Fruit fly (Drosophila melanogaster) whole organism, embryonic: Measurements from ENCODE around the gene Caper.

Source experiments
- Atf3 ChIP-seq: fragments of 200-800 bp; sonication (Bioruptor generic); optimal IDR thresholded peaks from 3 replicates; lab custom pipeline; 2016; ENCODE audit warnings: missing biosample characterization, missing genetic modification characterization
- CG10209 ChIP-seq: fragments of 200-800 bp; sonication (Bioruptor generic); optimal IDR thresholded peaks from 3 replicates; lab custom pipeline; 2017; ENCODE audit warnings: missing biosample characterization, mild to moderate bottlenecking, missing genetic modification characterization, missing genetic modification reagents
- CG12299 ChIP-seq: fragments of 200-800 bp; sonication (Bioruptor generic); optimal IDR thresholded peaks from 2 replicates; lab custom pipeline; 2018; ENCODE audit warnings: missing biosample characterization, mild to moderate bottlenecking, missing genetic modification characterization
- CG1233 ChIP-seq: fragments of 200-800 bp; sonication (Bioruptor generic); optimal IDR thresholded peaks from 4 replicates; lab custom pipeline; 2018; ENCODE audit warnings: missing biosample characterization, mild to moderate bottlenecking, missing genetic modification characterization
- CG13287 ChIP-seq: fragments of 200-800 bp; sonication (Bioruptor generic); IDR thresholded peaks from 2 replicates; pipeline ENCODE4 v1.3.6; 2022; ENCODE audit warnings: missing biosample characterization, missing genetic modification characterization; ENCODE audit not compliant: partially characterized antibody
- CG15269 ChIP-seq: fragments of 200-800 bp; sonication (Bioruptor generic); optimal IDR thresholded peaks from 2 replicates; lab custom pipeline; 2018; ENCODE audit warnings: missing biosample characterization, mild to moderate bottlenecking, missing genetic modification characterization, moderate library complexity
- CG15479 ChIP-seq: fragments of 200-800 bp; sonication (Bioruptor generic); optimal IDR thresholded peaks from 3 replicates; lab custom pipeline; 2019; ENCODE audit warnings: missing biosample characterization, mild to moderate bottlenecking, missing genetic modification characterization, moderate library complexity
- CG1603 ChIP-seq: fragments of 200-800 bp; sonication (Bioruptor generic); optimal IDR thresholded peaks from 2 replicates; lab custom pipeline; 2019; ENCODE audit warnings: missing biosample characterization, mild to moderate bottlenecking, missing genetic modification characterization, moderate library complexity
- CG33557 ChIP-seq: fragments of 200-800 bp; sonication (Bioruptor generic); optimal IDR thresholded peaks from 2 replicates; lab custom pipeline; 2019; ENCODE audit warnings: missing biosample characterization, mild to moderate bottlenecking, missing genetic modification characterization, moderate library complexity
- CG34376 ChIP-seq: fragments of 200-800 bp; sonication (Bioruptor generic); optimal IDR thresholded peaks from 2 replicates; lab custom pipeline; 2018; ENCODE audit warnings: missing biosample characterization, mild to moderate bottlenecking, missing genetic modification characterization
- CG4424 ChIP-seq: fragments of 200-800 bp; sonication (Bioruptor generic); optimal IDR thresholded peaks from 3 replicates; lab custom pipeline; 2016; ENCODE audit warnings: missing biosample characterization, missing genetic modification characterization
- CG7357 ChIP-seq: fragments of 200-800 bp; sonication (Bioruptor generic); IDR thresholded peaks from 3 replicates; pipeline ENCODE4 v1.3.6; 2022; ENCODE audit warnings: missing biosample characterization, missing genetic modification characterization
- CG7928 ChIP-seq: fragments of 200-800 bp; sonication (Bioruptor generic); optimal IDR thresholded peaks from 2 replicates; lab custom pipeline; 2017; ENCODE audit warnings: missing biosample characterization, mild to moderate bottlenecking, missing genetic modification characterization
- CG7987 ChIP-seq: fragments of 200-800 bp; sonication (Bioruptor generic); optimal IDR thresholded peaks from 2 replicates; lab custom pipeline; 2018; ENCODE audit warnings: missing biosample characterization, mild to moderate bottlenecking, missing genetic modification characterization, moderate library complexity
- CG8924 ChIP-seq: fragments of 200-800 bp; optimal IDR thresholded peaks from 3 replicates; lab custom pipeline; 2019; ENCODE audit warnings: missing biosample characterization, mild to moderate bottlenecking, missing genetic modification characterization, moderate library complexity
- CkIIα-i1 ChIP-seq: fragments of 200-800 bp; sonication (Bioruptor generic); IDR thresholded peaks from 2 replicates; pipeline ENCODE4 v1.3.6; 2022; ENCODE audit warnings: missing biosample characterization, missing genetic modification characterization
- CoRest ChIP-seq: fragments of 200-800 bp; sonication (Bioruptor generic); optimal IDR thresholded peaks from 3 replicates; lab custom pipeline; 2018; ENCODE audit warnings: missing biosample characterization, mild to moderate bottlenecking, missing genetic modification characterization, moderate library complexity
- Deaf1 ChIP-seq: fragments of 200-800 bp; optimal IDR thresholded peaks from 3 replicates; lab custom pipeline; 2019; ENCODE audit warnings: missing biosample characterization, mild to moderate bottlenecking, missing genetic modification characterization, moderate library complexity
- Doc3 ChIP-seq: fragments of 200-800 bp; sonication (Bioruptor generic); IDR thresholded peaks from 3 replicates; pipeline ENCODE4 v1.3.6; 2022; ENCODE audit warnings: missing biosample characterization, missing genetic modification characterization; ENCODE audit not compliant: partially characterized antibody
- E2f2 ChIP-seq: fragments of 200-800 bp; sonication (Bioruptor generic); IDR thresholded peaks from 2 replicates; pipeline ENCODE4 v1.3.6; 2022; ENCODE audit warnings: missing biosample characterization, missing genetic modification characterization
- Elba2 ChIP-seq: fragments of 200-800 bp; sonication (Bioruptor generic); optimal IDR thresholded peaks from 3 replicates; lab custom pipeline; 2016; ENCODE audit warnings: missing biosample characterization, missing genetic modification characterization
- Fer2 ChIP-seq: fragments of 200-800 bp; sonication (Bioruptor generic); optimal IDR thresholded peaks from 2 replicates; lab custom pipeline; 2018; ENCODE audit warnings: missing biosample characterization, mild to moderate bottlenecking, missing genetic modification characterization, moderate library complexity
- HmgZ ChIP-seq: fragments of 200-800 bp; sonication (Bioruptor generic); optimal IDR thresholded peaks from 2 replicates; lab custom pipeline; 2018; ENCODE audit warnings: missing biosample characterization, mild to moderate bottlenecking, missing genetic modification characterization
- Hr78 ChIP-seq, 2 experiments: fragments of 200-800 bp in 1 of 2; fragments of >200 bp in 1 of 2; sonication (Bioruptor generic) in 1 of 2; optimal IDR thresholded peaks; 2 replicates each; lab custom pipeline; 2017 to 2019; ENCODE audit warnings: missing biosample characterization in 2 of 2, missing genetic modification characterization in 2 of 2, mild to moderate bottlenecking in 1 of 2, moderate library complexity in 1 of 2
- Kr ChIP-seq: fragments of 200-800 bp; sonication (Bioruptor generic); optimal IDR thresholded peaks from 2 replicates; lab custom pipeline; 2017; ENCODE audit warnings: missing biosample characterization, mild to moderate bottlenecking, missing genetic modification characterization
- Max ChIP-seq: fragments of 200-800 bp; sonication (Bioruptor generic); optimal IDR thresholded peaks from 2 replicates; lab custom pipeline; 2016; ENCODE audit warnings: missing biosample characterization, mild to moderate bottlenecking, missing genetic modification characterization
- Mes4 ChIP-seq: fragments of 200-800 bp; sonication (Bioruptor generic); optimal IDR thresholded peaks from 2 replicates; lab custom pipeline; 2016; ENCODE audit warnings: missing biosample characterization, missing genetic modification characterization
- NC2β ChIP-seq: fragments of 200-800 bp; sonication (Bioruptor generic); optimal IDR thresholded peaks from 2 replicates; lab custom pipeline; 2016; ENCODE audit warnings: missing biosample characterization, missing genetic modification characterization
- Sin3A ChIP-seq: fragments of >200 bp; optimal IDR thresholded peaks from 2 replicates; lab custom pipeline; 2018
- Taf1 ChIP-seq: fragments of 200-800 bp; sonication (Bioruptor generic); IDR thresholded peaks from 2 replicates; pipeline ENCODE4 v1.3.6; 2022; ENCODE audit warnings: missing biosample characterization, missing genetic modification characterization
- amos ChIP-seq: fragments of 200-800 bp; sonication (Bioruptor generic); IDR thresholded peaks from 2 replicates; pipeline ENCODE4 v1.3.6; 2022; ENCODE audit warnings: missing biosample characterization, missing genetic modification characterization; ENCODE audit not compliant: partially characterized antibody
- cad ChIP-seq: fragments of >200 bp; optimal IDR thresholded peaks from 2 replicates; lab custom pipeline; 2017; ENCODE audit warnings: missing biosample characterization, missing genetic modification characterization
- fd96Cb ChIP-seq: fragments of 200-800 bp; sonication (Bioruptor generic); optimal IDR thresholded peaks from 2 replicates; lab custom pipeline; 2018; ENCODE audit warnings: missing biosample characterization, mild to moderate bottlenecking, missing genetic modification characterization, moderate library complexity
- gfzf ChIP-seq: fragments of 200-800 bp; sonication (Bioruptor generic); optimal IDR thresholded peaks from 2 replicates; lab custom pipeline; 2016; ENCODE audit warnings: missing biosample characterization, mild to moderate bottlenecking, missing genetic modification characterization, moderate library complexity
- grn ChIP-seq: fragments of 200-800 bp; sonication (Bioruptor generic); optimal IDR thresholded peaks from 3 replicates; lab custom pipeline; 2017; ENCODE audit warnings: missing biosample characterization, missing genetic modification characterization
- gro ChIP-seq: fragments of 200-800 bp; sonication (Bioruptor generic); optimal IDR thresholded peaks from 2 replicates; lab custom pipeline; 2016; ENCODE audit warnings: missing biosample characterization, missing genetic modification characterization
- hth ChIP-seq: fragments of >200 bp; optimal IDR thresholded peaks from 2 replicates; lab custom pipeline; 2017; ENCODE audit warnings: inconsistent platforms
- ind ChIP-seq: fragments of 200-800 bp; sonication (Bioruptor generic); optimal IDR thresholded peaks from 3 replicates; lab custom pipeline; 2016; ENCODE audit warnings: missing biosample characterization, missing genetic modification characterization
- klu ChIP-seq: fragments of 200-800 bp; sonication (Bioruptor generic); IDR thresholded peaks from 2 replicates; pipeline ENCODE4 v1.3.6; 2022; ENCODE audit warnings: missing biosample characterization, missing genetic modification characterization
- odd ChIP-seq: fragments of 200-800 bp; sonication (Bioruptor generic); optimal IDR thresholded peaks from 2 replicates; lab custom pipeline; 2017; ENCODE audit warnings: missing biosample characterization, mild to moderate bottlenecking, missing genetic modification characterization
- p53 ChIP-seq: fragments of 200-800 bp; sonication (Bioruptor generic); optimal IDR thresholded peaks from 2 replicates; lab custom pipeline; 2016; ENCODE audit warnings: missing biosample characterization, missing genetic modification characterization
- pho ChIP-seq: fragments of 200-800 bp; sonication (Bioruptor generic); optimal IDR thresholded peaks from 2 replicates; lab custom pipeline; 2016; ENCODE audit warnings: missing biosample characterization, missing genetic modification characterization
- ro ChIP-seq: fragments of 200-800 bp; sonication (Bioruptor generic); IDR thresholded peaks from 2 replicates; pipeline ENCODE4 v1.3.6; 2022; ENCODE audit warnings: missing biosample characterization, missing genetic modification characterization
- sob ChIP-seq: fragments of 200-800 bp; sonication (Bioruptor generic); IDR thresholded peaks from 2 replicates; pipeline ENCODE4 v1.3.6; 2022; ENCODE audit warnings: missing biosample characterization, missing genetic modification characterization
- stc ChIP-seq: fragments of 200-800 bp; sonication (Bioruptor generic); IDR thresholded peaks from 2 replicates; pipeline ENCODE4 v1.3.6; 2022; ENCODE audit warnings: missing biosample characterization, missing genetic modification characterization
- stwl ChIP-seq: fragments of 200-800 bp; sonication (Bioruptor generic); optimal IDR thresholded peaks from 3 replicates; lab custom pipeline; 2018; ENCODE audit warnings: missing biosample characterization, mild to moderate bottlenecking, missing genetic modification characterization, moderate library complexity
- tll ChIP-seq, 2 experiments: fragments of 200-800 bp in 1 of 2; fragments of >200 bp in 1 of 2; sonication (Bioruptor generic) in 1 of 2; optimal IDR thresholded peaks; 2 replicates each; lab custom pipeline; 2017 to 2019; ENCODE audit warnings: missing biosample characterization in 2 of 2, missing genetic modification characterization in 2 of 2, mild to moderate bottlenecking in 1 of 2, moderate library complexity in 1 of 2
- trem ChIP-seq: fragments of 200-800 bp; optimal IDR thresholded peaks from 3 replicates; lab custom pipeline; 2019; ENCODE audit warnings: missing biosample characterization, mild to moderate bottlenecking, missing genetic modification characterization, moderate library complexity
- zen ChIP-seq: fragments of 200-800 bp; sonication (Bioruptor generic); optimal IDR thresholded peaks from 3 replicates; lab custom pipeline; 2018; ENCODE audit warnings: missing biosample characterization, mild to moderate bottlenecking, missing genetic modification characterization, moderate library complexity
- zfh1 ChIP-seq: fragments of 200-800 bp; sonication (Bioruptor generic); IDR thresholded peaks from 3 replicates; pipeline ENCODE4 v1.3.6; 2022; ENCODE audit warnings: missing biosample characterization, missing genetic modification characterization

Gene Caper

DNA sequence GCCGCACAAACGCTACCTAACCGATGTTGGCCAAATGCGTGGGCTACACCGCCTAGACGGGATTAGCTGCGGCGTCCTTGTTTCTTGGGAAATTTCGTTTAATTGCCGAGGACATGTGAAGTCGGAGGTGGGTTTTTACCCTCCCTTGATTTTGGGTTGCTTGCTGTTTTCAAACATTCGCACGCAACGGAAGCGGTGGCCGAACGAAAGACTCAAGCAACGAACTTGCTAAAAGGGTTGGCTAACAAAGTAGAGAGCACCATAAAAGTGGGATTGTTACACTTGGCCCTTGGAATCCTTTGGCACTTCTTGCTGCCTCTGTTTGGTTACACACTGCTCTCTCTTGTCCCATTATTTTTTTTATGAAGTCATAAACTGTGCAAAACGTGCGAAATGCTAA, 22.0 kb upstream of the Caper start:
- TF ChIP-seq zfh1 (GFP tag; lab: Robert Waterston, UW) (no peak), CkIIα-i1 (GFP tag; lab: Robert Waterston, UW) (no peak), ind (no peak), grn (GFP tag; lab: Kevin White, UChicago) (no peak), cad (GFP tag; lab: Kevin White, UChicago) (peak; percentile 80), amos (GFP tag; lab: Robert Waterston, UW) (no peak), tll (GFP tag; optimal IDR thresholded peaks at IDR 0.05; lab: Kevin White, UChicago) (peak in 1 of 2 experiments; percentile 81), CG7987 (no peak), klu (GFP tag; lab: Robert Waterston, UW) (no peak), zen (tag; lab: Kevin White, UChicago) (peak; percentile 68), CG15479 (GFP tag; lab: Kevin White, UChicago) (peak; percentile 18), Fer2 (tag; lab: Kevin White, UChicago) (no peak), stc (GFP tag; lab: Robert Waterston, UW) (no peak), p53 (no peak), Deaf1 (tag; lab: Kevin White, UChicago) (no peak), CG10209 (GFP tag; lab: Kevin White, UChicago) (no peak), Hr78 (GFP tag; optimal IDR thresholded peaks at IDR 0.05; lab: Kevin White, UChicago) (no peak), Mes4 (no peak), Kr (peak; percentile 51), CG34376 (GFP tag; lab: Kevin White, UChicago) (no peak), Elba2 (GFP tag; lab: Kevin White, UChicago) (no peak)

DNA sequence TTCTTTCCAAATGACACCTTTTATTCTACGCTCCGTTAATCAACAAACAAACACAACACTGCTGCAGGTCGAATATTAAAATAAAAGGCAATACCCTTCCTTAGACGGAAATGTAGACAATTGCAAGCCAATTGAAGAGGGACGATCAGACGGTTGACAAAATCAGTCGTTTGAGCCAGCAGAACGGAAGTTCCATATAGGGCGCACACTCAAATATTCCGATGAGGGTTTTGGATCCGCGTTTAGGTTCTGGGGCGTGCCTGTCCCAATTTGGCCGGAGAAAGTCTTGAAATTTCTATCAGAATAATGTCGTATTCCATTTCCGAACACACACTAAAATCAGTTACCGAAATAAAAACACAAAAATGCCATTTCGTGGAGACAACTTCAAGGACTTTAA, 20.6 kb upstream of the Caper start, which contains the start of gene CG43321:
CG43321 (plus strand) TSS at position 301 of the 400 bp plus-strand sequence.
- no peak for TF ChIP-seq CG7357 (GFP tag; lab: Robert Waterston, UW)
- no peak for TF ChIP-seq HmgZ (tag; lab: Kevin White, UChicago)
- TF ChIP-seq CG1233, result no peak
- TF ChIP-seq Max (GFP tag; lab: Kevin White, UChicago), result no peak
- TF ChIP-seq odd, result no peak
- TF ChIP-seq CG4424 (GFP tag; lab: Kevin White, UChicago), result no peak
- no peak for TF ChIP-seq gro (GFP tag; lab: Kevin White, UChicago)
- no peak for TF ChIP-seq Sin3A (lab: Kevin White, UChicago)
- TF ChIP-seq fd96Cb, result no peak
- no peak for TF ChIP-seq amos (GFP tag; lab: Robert Waterston, UW)
- TF ChIP-seq CG12299 (tag; lab: Kevin White, UChicago), result no peak
- TF ChIP-seq CG15269, result no peak
- no peak for TF ChIP-seq NC2β (GFP tag; lab: Kevin White, UChicago)

DNA sequence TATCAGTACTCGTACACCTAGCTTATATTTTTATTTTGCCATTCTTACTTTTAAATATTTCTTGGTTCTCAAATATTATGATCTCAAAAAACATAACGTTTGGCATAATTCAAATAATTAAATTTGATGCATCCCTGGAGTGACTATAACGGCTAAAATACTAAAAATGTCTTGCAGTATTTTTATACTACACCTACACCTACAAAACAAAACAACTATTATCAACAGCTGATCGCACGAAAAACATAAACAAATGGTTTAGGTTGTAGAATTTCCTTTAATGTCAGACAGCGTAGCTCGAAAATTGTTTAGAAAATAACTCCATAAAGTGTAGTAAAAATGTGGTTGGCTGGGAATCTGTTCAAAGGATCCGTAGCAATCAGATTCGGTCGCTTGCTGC, 19.4 kb upstream of the Caper start, which contains the start of gene CG43322:
CG43322 (plus strand) TSS at position 240 of the 400 bp plus-strand sequence.
- TF ChIP-seq CG8924 (tag; lab: Kevin White, UChicago) (peak; percentile 38), hth (lab: Kevin White, UChicago) (no peak), CG1603 (tag; lab: Kevin White, UChicago) (no peak), CG7928 (GFP tag; lab: Kevin White, UChicago) (peak; percentile 88), gfzf (peak; percentile 32), sob (GFP tag; lab: Robert Waterston, UW) (no peak), CG13287 (GFP tag; lab: Robert Waterston, UW) (peak; percentile 13; the same call in 1 of the 2 replicates), Doc3 (0 out of 3 replicates have a peak, but pooled peaks have one; percentile 17), CoRest (tag; lab: Kevin White, UChicago) (no peak), trem (tag; lab: Kevin White, UChicago) (peak; percentile 18), pho (GFP tag; lab: Kevin White, UChicago) (no peak), Taf1 (GFP tag; lab: Robert Waterston, UW) (no peak), E2f2 (GFP tag; lab: Robert Waterston, UW) (peak; percentile 47; the same call in 1 of the 2 replicates), stwl (tag; lab: Kevin White, UChicago) (peak; percentile 45), CG33557 (no peak), Atf3 (GFP tag; lab: Kevin White, UChicago) (no peak), ro (GFP tag; lab: Robert Waterston, UW) (no peak)
